Worm (Caenorhabditis elegans) whole organism, L4 larva: ENCODE results near the gene B0563.9.

Experiments
- F26F4.8 ChIP-seq: fragments of 200-800 bp; sonication (Bioruptor generic); conservative IDR thresholded peaks from 2 replicates; pipeline ENCODE4 v1.3.6; 2022; ENCODE audit warnings: missing genetic modification characterization, missing compliant biosample characterization
- F44E2.7 ChIP-seq: fragments of 200-800 bp; sonication (Bioruptor generic); IDR thresholded peaks from 2 replicates; pipeline ENCODE4 v2.1.2; 2022; ENCODE audit warnings: missing genetic modification characterization, missing compliant biosample characterization
- Y105C5A.15 ChIP-seq: fragments of 200-800 bp; sonication (Bioruptor generic); IDR thresholded peaks from 2 replicates; pipeline ENCODE4 v1.3.6; 2022; ENCODE audit warnings: missing genetic modification characterization, missing compliant biosample characterization
- Y75B8A.6 ChIP-seq: fragments of 200-800 bp; sonication (Bioruptor generic); IDR thresholded peaks from 2 replicates; pipeline ENCODE4 v1.3.6; 2022; ENCODE audit warnings: missing genetic modification reagents, missing genetic modification characterization, missing compliant biosample characterization
- ZK546.5 ChIP-seq, 2 experiments: sonication (generic microtip); optimal IDR thresholded peaks; 2 replicates each; lab custom pipeline; 2017; ENCODE audit warnings: missing biosample characterization in 2 of 2, missing genetic modification characterization in 2 of 2
- aha-1 ChIP-seq: fragments of 150-350 bp; peaks from one replicate; lab custom pipeline; 2014; ENCODE audit warnings: missing biosample characterization, missing genetic modification characterization
- aly-2 ChIP-seq: sonication (generic microtip); optimal IDR thresholded peaks from 2 replicates; lab custom pipeline; 2018; ENCODE audit warnings: missing biosample characterization, missing genetic modification characterization
- ama-1 ChIP-seq: fragments of 150-350 bp; optimal IDR thresholded peaks from 2 replicates; lab custom pipeline; 2014; ENCODE audit warnings: inconsistent platforms, mixed read lengths
- arid-1 ChIP-seq: fragments of 200-800 bp; sonication (Bioruptor generic); conservative IDR thresholded peaks from 2 replicates; pipeline ENCODE4 v1.3.6; 2022; ENCODE audit warnings: missing genetic modification reagents, missing genetic modification characterization, missing compliant biosample characterization
- ctbp-1 ChIP-seq: fragments of 200-800 bp; sonication (Bioruptor generic); IDR thresholded peaks from 2 replicates; pipeline ENCODE4 v1.3.6; 2022; ENCODE audit warnings: missing genetic modification reagents, missing genetic modification characterization, missing compliant biosample characterization
- daf-16 ChIP-seq, 3 experiments: sonication (generic microtip); optimal IDR thresholded peaks; 2 replicates each; lab custom pipeline; 2016 to 2017; ENCODE audit warnings: missing genetic modification characterization in 3 of 3, missing genetic modification reagents in 3 of 3, mild to moderate bottlenecking in 2 of 3, missing compliant biosample characterization in 2 of 3, missing biosample characterization in 1 of 3, moderate library complexity in 1 of 3
- daf-8 ChIP-seq: fragments of 200-800 bp; sonication (Bioruptor generic); IDR thresholded peaks from 2 replicates; pipeline ENCODE4 v1.3.6; 2022; ENCODE audit warnings: missing genetic modification characterization, missing compliant biosample characterization
- dmd-6 ChIP-seq: fragments of 200-800 bp; sonication (Bioruptor generic); IDR thresholded peaks from 2 replicates; pipeline ENCODE4 v1.3.6; 2022; ENCODE audit warnings: missing genetic modification reagents, missing genetic modification characterization, missing compliant biosample characterization
- dmd-8 ChIP-seq: fragments of 200-800 bp; sonication (Bioruptor generic); IDR thresholded peaks from 2 replicates; pipeline ENCODE4 v1.3.6; 2022; ENCODE audit warnings: missing genetic modification characterization, missing compliant biosample characterization
- dve-1 ChIP-seq: sonication (generic microtip); optimal IDR thresholded peaks from 2 replicates; lab custom pipeline; 2017; ENCODE audit warnings: antibody characterized with exemption, mild to moderate bottlenecking, missing genetic modification characterization, missing compliant biosample characterization; ENCODE audit not compliant: insufficient read depth
- egl-43 ChIP-seq: fragments of 200-800 bp; sonication (Bioruptor generic); IDR thresholded peaks from 2 replicates; pipeline ENCODE4 v1.3.6; 2022; ENCODE audit warnings: missing genetic modification reagents, missing genetic modification characterization, missing compliant biosample characterization
- hlh-11 ChIP-seq: fragments of 200-800 bp; sonication (Bioruptor generic); optimal IDR thresholded peaks from 2 replicates; lab custom pipeline; 2018; ENCODE audit warnings: mild to moderate bottlenecking, missing genetic modification characterization, missing compliant biosample characterization
- hlh-30 ChIP-seq: sonication (generic microtip); optimal IDR thresholded peaks from 2 replicates; lab custom pipeline; 2017; ENCODE audit warnings: antibody characterized with exemption, mild to moderate bottlenecking, missing genetic modification characterization, missing compliant biosample characterization; ENCODE audit not compliant: insufficient read depth
- hmg-1.1 ChIP-seq: fragments of 200-800 bp; sonication (Bioruptor generic); IDR thresholded peaks from 2 replicates; pipeline ENCODE4 v1.3.6; 2022; ENCODE audit warnings: missing genetic modification reagents, missing genetic modification characterization, missing compliant biosample characterization
- lim-7 ChIP-seq: fragments of 200-800 bp; sonication (Bioruptor generic); IDR thresholded peaks from 2 replicates; pipeline ENCODE4 v1.3.6; 2022; ENCODE audit warnings: missing genetic modification characterization, missing compliant biosample characterization
- lin-13 ChIP-seq: fragments of 150-350 bp; optimal IDR thresholded peaks from 2 replicates; lab custom pipeline; 2014; ENCODE audit warnings: missing biosample characterization, missing genetic modification reagents, missing genetic modification characterization
- lin-29 ChIP-seq: fragments of 200-800 bp; sonication (Bioruptor generic); IDR thresholded peaks from 2 replicates; pipeline ENCODE4 v1.3.6; 2022; ENCODE audit warnings: missing genetic modification reagents, missing genetic modification characterization, missing compliant biosample characterization
- lin-38 ChIP-seq: fragments of 200-800 bp; sonication (Bioruptor generic); IDR thresholded peaks from 2 replicates; pipeline ENCODE4 v1.3.6; 2022; ENCODE audit warnings: missing genetic modification reagents, missing genetic modification characterization, missing compliant biosample characterization
- madf-5 ChIP-seq, 2 experiments: fragments of 200-800 bp; sonication (Bioruptor generic); IDR thresholded peaks; 2 replicates each; pipeline ENCODE4 v1.3.6; 2022; ENCODE audit warnings: missing compliant biosample characterization in 2 of 2, missing genetic modification characterization in 2 of 2
- mdt-29 ChIP-seq: fragments of 200-800 bp; sonication (Bioruptor generic); IDR thresholded peaks from 2 replicates; pipeline ENCODE4 v1.3.6; 2022; ENCODE audit warnings: missing genetic modification reagents, missing genetic modification characterization, missing compliant biosample characterization
- mep-1 ChIP-seq: fragments of 150-350 bp; sonication (generic microtip); optimal IDR thresholded peaks from 3 replicates; lab custom pipeline; 2014; ENCODE audit warnings: missing biosample characterization, missing genetic modification characterization
- mes-2 ChIP-seq: sonication (generic microtip); optimal IDR thresholded peaks from 2 replicates; lab custom pipeline; 2016; ENCODE audit warnings: missing genotype, mild to moderate bottlenecking, missing genetic modification characterization, missing compliant biosample characterization; ENCODE audit not compliant: poor library complexity, severe bottlenecking
- mxl-3 ChIP-seq: fragments of 200-800 bp; sonication (Bioruptor generic); optimal IDR thresholded peaks from 2 replicates; lab custom pipeline; 2018; ENCODE audit warnings: mild to moderate bottlenecking, missing genetic modification characterization, missing compliant biosample characterization
- nhr-111 ChIP-seq: fragments of 200-800 bp; sonication (Bioruptor generic); optimal IDR thresholded peaks from 2 replicates; lab custom pipeline; 2018; ENCODE audit warnings: mild to moderate bottlenecking, missing genetic modification characterization, missing compliant biosample characterization
- nhr-28 ChIP-seq: fragments of 150-350 bp; optimal IDR thresholded peaks from 2 replicates; lab custom pipeline; 2014; ENCODE audit warnings: missing biosample characterization, missing genetic modification characterization
- nhr-41 ChIP-seq: fragments of 200-800 bp; sonication (Bioruptor generic); IDR thresholded peaks from 2 replicates; pipeline ENCODE4 v1.3.6; 2022; ENCODE audit warnings: missing genetic modification reagents, missing genetic modification characterization, missing compliant biosample characterization
- nhr-42 ChIP-seq: fragments of 200-800 bp; sonication (Bioruptor generic); IDR thresholded peaks from 2 replicates; pipeline ENCODE4 v1.3.6; 2022; ENCODE audit warnings: missing genetic modification characterization, missing compliant biosample characterization
- nhr-48 ChIP-seq: sonication (generic microtip); optimal IDR thresholded peaks from 2 replicates; lab custom pipeline; 2016; ENCODE audit warnings: mild to moderate bottlenecking, missing genetic modification characterization, missing compliant biosample characterization
- nhr-77 ChIP-seq: fragments of 150-350 bp; optimal IDR thresholded peaks from 2 replicates; lab custom pipeline; 2014; ENCODE audit warnings: missing biosample characterization, missing genetic modification characterization
- php-3 ChIP-seq: fragments of 200-800 bp; sonication (Bioruptor generic); IDR thresholded peaks from 2 replicates; pipeline ENCODE4 v1.3.6; 2022; ENCODE audit warnings: missing genetic modification reagents, missing genetic modification characterization, missing compliant biosample characterization
- pqm-1 ChIP-seq: sonication (generic microtip); optimal IDR thresholded peaks from 2 replicates; lab custom pipeline; 2017; ENCODE audit warnings: missing biosample characterization, missing genetic modification characterization
- sdz-12 ChIP-seq: fragments of 200-800 bp; sonication (Bioruptor generic); optimal IDR thresholded peaks from 2 replicates; lab custom pipeline; 2018; ENCODE audit warnings: mild to moderate bottlenecking, missing genetic modification characterization, missing compliant biosample characterization
- set-16 ChIP-seq: fragments of 200-800 bp; sonication (Bioruptor generic); IDR thresholded peaks from 2 replicates; pipeline ENCODE4 v1.3.6; 2022; ENCODE audit warnings: missing genetic modification reagents, missing genetic modification characterization, missing compliant biosample characterization
- snpc-1.2 ChIP-seq: fragments of 200-800 bp; sonication (Bioruptor generic); IDR thresholded peaks from 2 replicates; pipeline ENCODE4 v1.3.6; 2022; ENCODE audit warnings: missing genetic modification reagents, missing genetic modification characterization, missing compliant biosample characterization
- snpc-4 ChIP-seq: fragments of 150-350 bp; optimal IDR thresholded peaks from 2 replicates; lab custom pipeline; 2014; ENCODE audit warnings: missing biosample characterization, missing genetic modification characterization
- spr-3 ChIP-seq: fragments of 200-800 bp; sonication (Bioruptor generic); optimal IDR thresholded peaks from 2 replicates; lab custom pipeline; 2018; ENCODE audit warnings: mild to moderate bottlenecking, missing genetic modification characterization, missing compliant biosample characterization
- unc-62 ChIP-seq, 3 experiments: fragments of 150-350 bp in 1 of 3; sonication (generic microtip); optimal IDR thresholded peaks in 2 of 3; peaks in 1 of 3; 1 replicate in 1 of 3; 2 replicates in 2 of 3; lab custom pipeline; 2014 to 2017; ENCODE audit warnings: missing biosample characterization in 3 of 3, missing genetic modification characterization in 3 of 3, missing genetic modification reagents in 3 of 3, missing genotype in 1 of 3
- vab-7 ChIP-seq: fragments of 200-800 bp; sonication (Bioruptor generic); IDR thresholded peaks from 2 replicates; pipeline ENCODE4 v1.3.6; 2022; ENCODE audit warnings: missing genetic modification reagents, missing genetic modification characterization, missing compliant biosample characterization
- zip-2 ChIP-seq: fragments of 150-350 bp; optimal IDR thresholded peaks from 2 replicates; lab custom pipeline; 2014; ENCODE audit warnings: missing biosample characterization, missing genetic modification characterization
- ztf-11 ChIP-seq: fragments of 150-350 bp; optimal IDR thresholded peaks from 2 replicates; lab custom pipeline; 2014; ENCODE audit warnings: missing biosample characterization, missing genetic modification characterization
- ztf-7 ChIP-seq: fragments of 150-350 bp; optimal IDR thresholded peaks from 2 replicates; lab custom pipeline; 2014; ENCODE audit warnings: missing biosample characterization, missing genetic modification characterization

Gene B0563.9

ce11 chrX:9212675-9213074 is 44.3 kb downstream of the B0563.9 start (continued):
- TF ChIP-seq madf-5 (GFP tag; IDR thresholded peaks at IDR 0.05; lab: Robert Waterston, UW) = no peak
- no peak for TF ChIP-seq egl-43 (GFP tag; lab: Robert Waterston, UW)
- peak; percentile 40 for TF ChIP-seq hlh-11 (tag; lab: Kevin White, UChicago)
- no peak for TF ChIP-seq F26F4.8 (GFP tag; lab: Robert Waterston, UW)
- TF ChIP-seq aha-1 (tag; lab: Kevin White, UChicago) = no peak
- TF ChIP-seq daf-16 (GFP tag; optimal IDR thresholded peaks at IDR 0.05; lab: Kevin White, UChicago) = no peak
- peak; percentile 86 for TF ChIP-seq daf-16 (tag; optimal IDR thresholded peaks at IDR 0.05; lab: Kevin White, UChicago)
- no peak for TF ChIP-seq set-16 (GFP tag; lab: Robert Waterston, UW)
- no peak for TF ChIP-seq hmg-1.1
- TF ChIP-seq Y105C5A.15 (GFP tag; lab: Robert Waterston, UW) = no peak
- TF ChIP-seq ztf-7 = no peak
- no peak for TF ChIP-seq nhr-111 (GFP tag; lab: Kevin White, UChicago)
- no peak for TF ChIP-seq nhr-41 (GFP tag; lab: Robert Waterston, UW)
- TF ChIP-seq arid-1 (GFP tag; lab: Robert Waterston, UW) = no peak
- no peak for TF ChIP-seq mes-2
- TF ChIP-seq ama-1 (lab: Kevin White, UChicago) = no peak
- TF ChIP-seq vab-7 (GFP tag; lab: Robert Waterston, UW) = no peak
- no peak for TF ChIP-seq sdz-12 (GFP tag; lab: Kevin White, UChicago)
- TF ChIP-seq nhr-42 (GFP tag; lab: Robert Waterston, UW) = no peak
- TF ChIP-seq dve-1 (tag; lab: Kevin White, UChicago) = peak; percentile 62
- no peak for TF ChIP-seq lin-38 (GFP tag; lab: Robert Waterston, UW)
- no peak for TF ChIP-seq nhr-48
- no peak for TF ChIP-seq lin-29
- TF ChIP-seq Y75B8A.6 = no peak
- TF ChIP-seq php-3 (GFP tag; lab: Robert Waterston, UW) = no peak
- peak; percentile 78 for TF ChIP-seq dmd-6 (GFP tag; lab: Robert Waterston, UW)
- TF ChIP-seq mdt-29 (GFP tag; lab: Robert Waterston, UW) = no peak
- TF ChIP-seq unc-62 (GFP tag; optimal IDR thresholded peaks at IDR 0.05 in 1 of 2; lab: Kevin White, UChicago) = no peak
- TF ChIP-seq unc-62 (tag; optimal IDR thresholded peaks at IDR 0.05; lab: Kevin White, UChicago) = no peak
- peak; percentile 69 for TF ChIP-seq nhr-28 (tag; lab: Kevin White, UChicago)
- TF ChIP-seq lim-7 = no peak
- peak; percentile 48 for TF ChIP-seq mxl-3 (GFP tag; lab: Kevin White, UChicago)
- no peak for TF ChIP-seq snpc-4 (tag; lab: Kevin White, UChicago)
- no peak for TF ChIP-seq zip-2 (tag; lab: Kevin White, UChicago)
- no peak for TF ChIP-seq F44E2.7 (GFP tag; lab: Robert Waterston, UW)
- peak; percentile 55 for TF ChIP-seq nhr-77 (tag; lab: Kevin White, UChicago)
- no peak for TF ChIP-seq daf-8
- TF ChIP-seq spr-3 (GFP tag; lab: Kevin White, UChicago) = no peak
- TF ChIP-seq lin-13 (GFP tag; lab: Kevin White, UChicago) = no peak
- TF ChIP-seq pqm-1 (tag; lab: Kevin White, UChicago) = peak; percentile 88
- TF ChIP-seq snpc-1.2 (GFP tag; lab: Robert Waterston, UW) = no peak
- no peak for TF ChIP-seq dmd-8
- TF ChIP-seq hlh-30 (tag; lab: Kevin White, UChicago) = peak; percentile 20
- TF ChIP-seq ctbp-1 (GFP tag; lab: Robert Waterston, UW) = no peak
- no peak for TF ChIP-seq ztf-11 (tag; lab: Kevin White, UChicago)
- no peak for TF ChIP-seq mep-1 (tag; lab: Kevin White, UChicago)
- TF ChIP-seq aly-2 = no peak
- no peak for TF ChIP-seq ZK546.5 (tag; optimal IDR thresholded peaks at IDR 0.05; lab: Kevin White, UChicago)
